Worm (Caenorhabditis elegans): Measurements from ENCODE around the gene F26D11.1.

- TF ChIP-seq pha-4 (tag; optimal IDR thresholded peaks at IDR 0.05) (no peak), lim-6 (tag; optimal IDR thresholded peaks at IDR 0.05) (no peak), dve-1 (tag; optimal IDR thresholded peaks at IDR 0.05) (no peak), K02D7.2 (tag; optimal IDR thresholded peaks at IDR 0.05) (no peak)
These were observed 28.8 kb downstream of the F26D11.1 start, which contains the start of gene Y97E10AR.4 for ce11 chrV:8010103-8010502.

Measured in whole organism, late embryonic.